Worm (Caenorhabditis elegans) whole organism, L4/young adult: ENCODE data around the gene sel-10.

Source experiments
- W03F9.2 ChIP-seq: fragments of 150-350 bp; optimal IDR thresholded peaks from 2 replicates; lab custom pipeline; 2014; ENCODE audit warnings: missing biosample characterization, missing genetic modification characterization
- dao-5 ChIP-seq: sonication (generic microtip); optimal IDR thresholded peaks from 2 replicates; lab custom pipeline; 2016; ENCODE audit warnings: missing genotype, missing genetic modification characterization, moderate library complexity, missing compliant biosample characterization
- him-1 ChIP-seq: sonication (generic microtip); optimal IDR thresholded peaks from 2 replicates; lab custom pipeline; 2016; ENCODE audit warnings: missing genotype, missing genetic modification reagents, missing genetic modification characterization, missing compliant biosample characterization

DNA sequence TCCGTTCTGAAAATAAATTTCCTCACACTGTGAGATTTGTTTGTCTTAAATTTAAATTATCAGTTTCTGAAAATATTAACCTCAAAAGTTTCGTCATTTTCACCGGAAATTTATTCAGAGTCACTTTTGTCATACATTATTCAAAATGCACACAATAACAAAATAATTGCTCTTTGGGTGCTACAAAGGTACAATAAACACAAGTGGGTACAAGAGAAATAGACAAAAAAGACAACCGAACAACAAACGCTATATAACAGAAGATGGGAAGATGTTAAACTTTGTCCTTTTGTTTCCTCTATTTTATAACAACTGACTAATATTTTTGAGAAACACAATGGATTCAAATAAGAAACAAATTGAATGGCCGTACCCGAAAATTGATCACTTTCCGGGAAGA lies 50.4 kb downstream of the sel-10 start:
- TF ChIP-seq him-1 (tag; lab: Kevin White, UChicago), result no peak
- TF ChIP-seq W03F9.2 (tag; lab: Kevin White, UChicago), result no peak
- TF ChIP-seq dao-5, result no peak
